Worm (Caenorhabditis elegans) whole organism, L1 larva: ENCODE data around the gene fis-1.
A peak's percentile ranks its signal among the peaks of the same experiment; 100 is the strongest.

Source experiments
- C04F5.9 ChIP-seq: sonication (generic microtip); optimal IDR thresholded peaks from 2 replicates; lab custom pipeline; 2016; ENCODE audit warnings: missing genetic modification characterization, missing compliant biosample characterization
- C34B4.2 ChIP-seq: sonication (generic microtip); optimal IDR thresholded peaks from 2 replicates; lab custom pipeline; 2017; ENCODE audit warnings: mild to moderate bottlenecking, missing genetic modification characterization, missing compliant biosample characterization
- aha-1 ChIP-seq: fragments of 150-350 bp; optimal IDR thresholded peaks from 2 replicates; lab custom pipeline; 2014; ENCODE audit warnings: missing biosample characterization, missing genetic modification characterization
- ama-1 ChIP-seq: fragments of 150-350 bp; optimal IDR thresholded peaks from 2 replicates; lab custom pipeline; 2014
- blmp-1 ChIP-seq: fragments of 150-350 bp; optimal IDR thresholded peaks from 2 replicates; lab custom pipeline; 2014; ENCODE audit warnings: missing biosample characterization, missing genetic modification characterization
- ceh-82 ChIP-seq, 3 experiments: fragments of 150-350 bp in 1 of 3; sonication (generic microtip) in 2 of 3; optimal IDR thresholded peaks; 2 replicates each; lab custom pipeline; 2014 to 2017; ENCODE audit warnings: missing biosample characterization in 3 of 3, missing genetic modification characterization in 3 of 3
- ceh-90 ChIP-seq: sonication (generic microtip); optimal IDR thresholded peaks from 2 replicates; lab custom pipeline; 2016; ENCODE audit warnings: missing genetic modification characterization, missing compliant biosample characterization
- dsc-1 ChIP-seq: sonication (generic microtip); optimal IDR thresholded peaks from 2 replicates; lab custom pipeline; 2016; ENCODE audit warnings: mild to moderate bottlenecking, missing genetic modification characterization, missing compliant biosample characterization
- efl-1 ChIP-seq, 4 experiments: fragments of 150-350 bp; optimal IDR thresholded peaks in 3 of 4; peaks in 1 of 4; 1 replicate in 1 of 4; 2 replicates in 3 of 4; lab custom pipeline; 2014; ENCODE audit warnings: missing biosample characterization in 2 of 4, missing genetic modification characterization in 2 of 4, missing genetic modification reagents in 2 of 4
- elt-2 ChIP-seq: sonication (generic microtip); optimal IDR thresholded peaks from 2 replicates; lab custom pipeline; 2016; ENCODE audit warnings: missing genetic modification characterization, mild to moderate bottlenecking, inconsistent platforms, missing compliant biosample characterization, missing genetic modification reagents
- elt-3 ChIP-seq, 6 experiments: fragments of 150-350 bp in 1 of 6; sonication (generic microtip); optimal IDR thresholded peaks; 2 replicates each; lab custom pipeline; 2017 to 2018; ENCODE audit warnings: missing biosample characterization in 6 of 6, missing genetic modification characterization in 6 of 6, inconsistent platforms in 1 of 6
- fkh-8 ChIP-seq: sonication (generic microtip); optimal IDR thresholded peaks from 2 replicates; lab custom pipeline; 2016; ENCODE audit warnings: mild to moderate bottlenecking, missing genetic modification characterization, missing compliant biosample characterization
- fos-1 ChIP-seq: fragments of 150-350 bp; optimal IDR thresholded peaks from 2 replicates; lab custom pipeline; 2014; ENCODE audit warnings: missing biosample characterization, missing genetic modification characterization
- grh-1 ChIP-seq: fragments of 200-800 bp; sonication (Bioruptor generic); IDR thresholded peaks from 2 replicates; pipeline ENCODE4 v1.3.6; 2022; ENCODE audit warnings: missing genetic modification reagents, missing genetic modification characterization, missing compliant biosample characterization
- hpl-2 ChIP-seq: fragments of 150-350 bp; optimal IDR thresholded peaks from 2 replicates; lab custom pipeline; 2014; ENCODE audit warnings: missing biosample characterization, missing genetic modification reagents, missing genetic modification characterization
- irx-1 ChIP-seq: sonication (generic microtip); optimal IDR thresholded peaks from 2 replicates; lab custom pipeline; 2016; ENCODE audit warnings: missing genetic modification characterization, missing compliant biosample characterization
- isw-1 ChIP-seq: fragments of 200-800 bp; sonication (Bioruptor generic); IDR thresholded peaks from 2 replicates; pipeline ENCODE4 v1.3.6; 2022; ENCODE audit warnings: missing genetic modification characterization, missing compliant biosample characterization
- jun-1 ChIP-seq: fragments of 150-350 bp; optimal IDR thresholded peaks from 2 replicates; lab custom pipeline; 2014; ENCODE audit warnings: missing biosample characterization, missing genetic modification reagents, missing genetic modification characterization
- lin-13 ChIP-seq: fragments of 150-350 bp; optimal IDR thresholded peaks from 2 replicates; lab custom pipeline; 2014; ENCODE audit warnings: missing biosample characterization, missing genetic modification reagents, missing genetic modification characterization
- lin-14 ChIP-seq: fragments of 200-800 bp; sonication (Bioruptor generic); optimal IDR thresholded peaks from 2 replicates; lab custom pipeline; 2018; ENCODE audit warnings: mild to moderate bottlenecking, missing genetic modification characterization, moderate library complexity, missing compliant biosample characterization
- lin-35 ChIP-seq, 2 experiments: fragments of 150-350 bp; optimal IDR thresholded peaks; 2 replicates each; lab custom pipeline; 2014; ENCODE audit warnings: missing biosample characterization in 2 of 2, missing genetic modification characterization in 2 of 2, missing genetic modification reagents in 2 of 2
- lin-39 ChIP-seq: fragments of 150-350 bp; optimal IDR thresholded peaks from 2 replicates; lab custom pipeline; 2014; ENCODE audit warnings: missing biosample characterization, missing genetic modification reagents, missing genetic modification characterization
- lir-3 ChIP-seq: sonication (generic microtip); optimal IDR thresholded peaks from 2 replicates; lab custom pipeline; 2016; ENCODE audit warnings: mild to moderate bottlenecking, missing genetic modification characterization, moderate library complexity, missing compliant biosample characterization; ENCODE audit not compliant: poor library complexity
- lsy-2 ChIP-seq, 2 experiments: fragments of 150-350 bp; optimal IDR thresholded peaks; 2 replicates each; lab custom pipeline; 2014; ENCODE audit warnings: missing biosample characterization in 2 of 2, missing genetic modification characterization in 2 of 2
- mab-9 ChIP-seq: fragments of 200-800 bp; sonication (Bioruptor generic); IDR thresholded peaks from 2 replicates; pipeline ENCODE4 v1.3.6; 2022; ENCODE audit warnings: missing genetic modification reagents, missing genetic modification characterization, missing compliant biosample characterization
- nhr-19 ChIP-seq: fragments of 200-800 bp; sonication (Bioruptor generic); conservative IDR thresholded peaks from 2 replicates; pipeline ENCODE4 v1.3.6; 2022; ENCODE audit warnings: missing genetic modification characterization, missing compliant biosample characterization
- nhr-20 ChIP-seq: sonication (generic microtip); optimal IDR thresholded peaks from 2 replicates; lab custom pipeline; 2016; ENCODE audit warnings: mild to moderate bottlenecking, missing genetic modification characterization, missing compliant biosample characterization
- nhr-237 ChIP-seq: fragments of 150-350 bp; optimal IDR thresholded peaks from 2 replicates; lab custom pipeline; 2014; ENCODE audit warnings: missing biosample characterization, missing genetic modification characterization
- nhr-47 ChIP-seq: sonication (generic microtip); optimal IDR thresholded peaks from 2 replicates; lab custom pipeline; 2016; ENCODE audit warnings: mild to moderate bottlenecking, missing genetic modification characterization, moderate library complexity, missing compliant biosample characterization
- nhr-71 ChIP-seq: sonication (generic microtip); optimal IDR thresholded peaks from 2 replicates; lab custom pipeline; 2016; ENCODE audit warnings: mild to moderate bottlenecking, missing genetic modification characterization, moderate library complexity, missing compliant biosample characterization
- nhr-76 ChIP-seq: sonication (generic microtip); optimal IDR thresholded peaks from 2 replicates; lab custom pipeline; 2017; ENCODE audit warnings: missing biosample characterization, missing genetic modification characterization
- nhr-85 ChIP-seq: sonication (generic microtip); peaks from one replicate; lab custom pipeline; 2016; ENCODE audit warnings: missing genetic modification characterization, inconsistent platforms, missing compliant biosample characterization
- nhr-90 ChIP-seq: sonication (generic microtip); optimal IDR thresholded peaks from 2 replicates; lab custom pipeline; 2016; ENCODE audit warnings: mild to moderate bottlenecking, missing genetic modification characterization, missing compliant biosample characterization; ENCODE audit not compliant: poor library complexity
- pag-3 ChIP-seq: sonication (generic microtip); optimal IDR thresholded peaks from 2 replicates; lab custom pipeline; 2017; ENCODE audit warnings: missing genetic modification characterization, mild to moderate bottlenecking, missing compliant biosample characterization, antibody characterized with exemption, borderline replicate concordance; ENCODE audit not compliant: insufficient read depth
- pax-3 ChIP-seq: fragments of 200-800 bp; sonication (Bioruptor generic); optimal IDR thresholded peaks from 2 replicates; lab custom pipeline; 2018; ENCODE audit warnings: mild to moderate bottlenecking, missing genetic modification characterization, moderate library complexity, missing compliant biosample characterization
- pqm-1 ChIP-seq: sonication (generic microtip); optimal IDR thresholded peaks from 3 replicates; lab custom pipeline; 2017; ENCODE audit warnings: missing biosample characterization, missing genetic modification characterization
- rnt-1 ChIP-seq: sonication (generic microtip); optimal IDR thresholded peaks from 2 replicates; lab custom pipeline; 2016; ENCODE audit warnings: mild to moderate bottlenecking, missing genetic modification characterization, moderate library complexity, missing compliant biosample characterization
- snpc-4 ChIP-seq: fragments of 150-350 bp; optimal IDR thresholded peaks from 2 replicates; lab custom pipeline; 2014; ENCODE audit warnings: missing biosample characterization, missing genetic modification characterization
- snu-23 ChIP-seq: sonication (generic microtip); optimal IDR thresholded peaks from 2 replicates; lab custom pipeline; 2016; ENCODE audit warnings: missing genetic modification characterization, missing compliant biosample characterization
- sptf-1 ChIP-seq: fragments of 150-350 bp; optimal IDR thresholded peaks from 2 replicates; lab custom pipeline; 2014; ENCODE audit warnings: missing biosample characterization, missing genetic modification characterization
- swsn-7 ChIP-seq: sonication (generic microtip); optimal IDR thresholded peaks from 2 replicates; lab custom pipeline; 2016; ENCODE audit warnings: missing genetic modification characterization, missing compliant biosample characterization
- tbx-2 ChIP-seq: sonication (generic microtip); optimal IDR thresholded peaks from 2 replicates; lab custom pipeline; 2016; ENCODE audit warnings: missing genetic modification characterization, missing compliant biosample characterization
- unc-130 ChIP-seq: fragments of 150-350 bp; optimal IDR thresholded peaks from 2 replicates; lab custom pipeline; 2017; ENCODE audit warnings: missing biosample characterization, missing genetic modification characterization, inconsistent platforms
- unc-62 ChIP-seq: fragments of 150-350 bp; optimal IDR thresholded peaks from 2 replicates; lab custom pipeline; 2014; ENCODE audit warnings: missing biosample characterization, missing genetic modification reagents, missing genetic modification characterization
- unc-86 ChIP-seq: sonication (generic microtip); optimal IDR thresholded peaks from 2 replicates; lab custom pipeline; 2016; ENCODE audit warnings: missing genetic modification characterization, missing compliant biosample characterization
- vab-15 ChIP-seq: sonication (generic microtip); optimal IDR thresholded peaks from 2 replicates; lab custom pipeline; 2017; ENCODE audit warnings: missing genotype, mild to moderate bottlenecking, missing genetic modification characterization, missing compliant biosample characterization
- xbp-1 ChIP-seq: sonication (generic microtip); optimal IDR thresholded peaks from 2 replicates; lab custom pipeline; 2016; ENCODE audit warnings: missing genetic modification characterization, missing compliant biosample characterization
- zag-1 ChIP-seq: fragments of 150-350 bp; optimal IDR thresholded peaks from 2 replicates; lab custom pipeline; 2014; ENCODE audit warnings: missing biosample characterization, missing genetic modification characterization
- ztf-4 ChIP-seq: fragments of 150-350 bp; optimal IDR thresholded peaks from 2 replicates; lab custom pipeline; 2014; ENCODE audit warnings: missing biosample characterization, missing genetic modification characterization

Gene fis-1

DNA sequence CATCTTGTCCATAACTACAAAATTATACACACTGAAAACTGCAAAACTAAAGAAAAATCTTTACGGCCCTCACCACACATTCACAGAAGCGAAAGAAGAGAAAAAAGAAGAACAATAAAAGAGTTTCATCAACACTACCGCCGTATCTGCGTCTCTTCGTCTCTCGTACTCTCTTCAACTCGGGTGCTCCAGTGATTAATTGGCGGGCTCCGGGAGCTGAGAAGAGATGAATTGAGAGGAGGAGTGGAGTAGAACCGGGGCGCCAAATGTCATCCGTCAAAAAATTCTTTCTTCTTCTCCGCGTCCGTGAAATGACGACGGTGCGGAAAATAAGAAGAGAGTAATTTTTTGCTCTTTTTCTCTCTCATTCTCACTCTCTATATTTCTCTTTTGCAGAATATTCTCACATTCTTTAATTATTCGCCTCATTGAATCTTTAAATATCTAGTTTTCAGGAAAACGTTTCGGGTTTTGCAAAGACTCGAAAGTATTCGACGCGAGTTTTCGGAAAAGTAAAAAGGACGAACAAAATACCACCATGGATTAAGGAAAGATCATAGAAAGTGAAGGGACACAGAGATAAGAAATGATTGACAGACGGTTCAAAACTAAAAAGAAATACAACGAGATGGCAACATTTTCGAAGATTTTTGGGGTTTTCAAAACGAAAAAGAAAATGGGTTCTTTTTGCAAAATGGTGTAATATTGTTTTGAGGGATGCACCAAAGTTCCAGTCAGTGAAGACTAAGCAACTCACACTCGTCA lies 47.3 kb upstream of the fis-1 start:
- TF ChIP-seq ceh-82 (tag; optimal IDR thresholded peaks at IDR 0.05; lab: Kevin White, UChicago): peak in 1 of 3 experiments; percentile 1
- peak; percentile 40; the same call in 1 of the 2 replicates for TF ChIP-seq nhr-19 (GFP tag; lab: Robert Waterston, UW)
- peak; percentile 28 for TF ChIP-seq snu-23 (GFP tag; lab: Kevin White, UChicago)
- TF ChIP-seq unc-86: peak; percentile 5
- TF ChIP-seq zag-1 (tag; lab: Kevin White, UChicago): no peak
- TF ChIP-seq lin-14 (GFP tag; lab: Kevin White, UChicago): peak; percentile 92
- TF ChIP-seq nhr-47: peak; percentile 24
- no peak for TF ChIP-seq ceh-90
- peak; percentile 85 for TF ChIP-seq lin-39 (tag; lab: Kevin White, UChicago)
- TF ChIP-seq tbx-2 (tag; lab: Kevin White, UChicago): peak; percentile 49
- peak; percentile 74 for TF ChIP-seq nhr-71
- TF ChIP-seq nhr-76: no peak
- peak in 1 of 2 experiments; percentile 11 for TF ChIP-seq efl-1 (optimal IDR thresholded peaks at IDR 0.05; lab: Kevin White, UChicago)
- peak in 1 of 2 experiments; percentile 59 for TF ChIP-seq efl-1 (GFP tag; optimal IDR thresholded peaks at IDR 0.05 in 1 of 2; lab: Kevin White, UChicago)
- peak; percentile 61 for TF ChIP-seq dsc-1
- peak in 1 of 2 experiments; percentile 2 for TF ChIP-seq lin-35 (GFP tag; optimal IDR thresholded peaks at IDR 0.05; lab: Kevin White, UChicago)
- peak in 1 of 2 experiments; percentile 33 for TF ChIP-seq lsy-2 (tag; optimal IDR thresholded peaks at IDR 0.05; lab: Kevin White, UChicago)
- no peak for TF ChIP-seq nhr-85 (tag; lab: Kevin White, UChicago)
- TF ChIP-seq rnt-1 (tag; lab: Kevin White, UChicago): peak; percentile 85
- peak; percentile 61 for TF ChIP-seq blmp-1
- TF ChIP-seq irx-1 (tag; lab: Kevin White, UChicago): peak; percentile 5
- TF ChIP-seq unc-130: peak; percentile 50
- peak; percentile 20 for TF ChIP-seq swsn-7
- TF ChIP-seq hpl-2: no peak
- TF ChIP-seq vab-15 (tag; lab: Kevin White, UChicago): peak; percentile 15
- TF ChIP-seq nhr-20 (tag; lab: Kevin White, UChicago): peak; percentile 3
- peak; percentile 3 for TF ChIP-seq lin-13 (GFP tag; lab: Kevin White, UChicago)

ce11 chrII:6708980-6709379 lies 46.0 kb upstream of the fis-1 start:
- TF ChIP-seq lin-39 (tag; lab: Kevin White, UChicago): no peak
- no peak for TF ChIP-seq lin-13 (GFP tag; lab: Kevin White, UChicago)
- no peak for TF ChIP-seq pqm-1 (tag; lab: Kevin White, UChicago)
- TF ChIP-seq blmp-1: no peak
- TF ChIP-seq unc-130: no peak
- no peak for TF ChIP-seq C04F5.9
- TF ChIP-seq pax-3 (tag; lab: Kevin White, UChicago): no peak
- no peak for TF ChIP-seq ztf-4 (tag; lab: Kevin White, UChicago)
- no peak for TF ChIP-seq jun-1 (tag; lab: Kevin White, UChicago)
- no peak for TF ChIP-seq fos-1 (tag; lab: Kevin White, UChicago)
- no peak for TF ChIP-seq aha-1
- no peak for TF ChIP-seq ama-1 (lab: Kevin White, UChicago)
- TF ChIP-seq rnt-1 (tag; lab: Kevin White, UChicago): peak; percentile 49
- TF ChIP-seq grh-1 (GFP tag; lab: Robert Waterston, UW): no peak
- no peak for TF ChIP-seq sptf-1 (tag; lab: Kevin White, UChicago)
- no peak for TF ChIP-seq elt-3 (tag; optimal IDR thresholded peaks at IDR 0.05; lab: Kevin White, UChicago)
- TF ChIP-seq nhr-237: no peak
- no peak for TF ChIP-seq fkh-8 (tag; lab: Kevin White, UChicago)
- TF ChIP-seq lin-35 (GFP tag; optimal IDR thresholded peaks at IDR 0.05; lab: Kevin White, UChicago): peak in 1 of 2 experiments; percentile 18
- no peak for TF ChIP-seq lir-3 (tag; lab: Kevin White, UChicago)
- no peak for TF ChIP-seq nhr-85 (tag; lab: Kevin White, UChicago)
- no peak for TF ChIP-seq C34B4.2 (tag; lab: Kevin White, UChicago)
- no peak for TF ChIP-seq pag-3 (tag; lab: Kevin White, UChicago)
- no peak for TF ChIP-seq nhr-90 (tag; lab: Kevin White, UChicago)
- TF ChIP-seq mab-9 (GFP tag; lab: Robert Waterston, UW): no peak
- no peak for TF ChIP-seq zag-1 (tag; lab: Kevin White, UChicago)
- TF ChIP-seq xbp-1 (tag; lab: Kevin White, UChicago): peak; percentile 14
- TF ChIP-seq snpc-4 (tag; lab: Kevin White, UChicago): no peak
- no peak for TF ChIP-seq unc-62 (GFP tag; lab: Kevin White, UChicago)
- TF ChIP-seq nhr-76: no peak
- no peak for TF ChIP-seq elt-2 (tag; lab: Kevin White, UChicago)
- no peak for TF ChIP-seq ceh-90
- peak; percentile 8 for TF ChIP-seq nhr-20 (tag; lab: Kevin White, UChicago)
- 0 out of 2 replicates have a peak, but pooled peaks have one; percentile 19 for TF ChIP-seq isw-1 (GFP tag; lab: Robert Waterston, UW)
- TF ChIP-seq dsc-1: peak; percentile 14
